Worm (Caenorhabditis elegans) whole organism, L4 larva: Measurements from ENCODE around the gene F23D12.2.

Experiments
- Y75B8A.6 ChIP-seq: fragments of 200-800 bp; sonication (Bioruptor generic); IDR thresholded peaks from 2 replicates; pipeline ENCODE4 v1.3.6; 2022; ENCODE audit warnings: missing genetic modification reagents, missing genetic modification characterization, missing compliant biosample characterization
- ZK546.5 ChIP-seq, 2 experiments: sonication (generic microtip); optimal IDR thresholded peaks; 2 replicates each; lab custom pipeline; 2017; ENCODE audit warnings: missing biosample characterization in 2 of 2, missing genetic modification characterization in 2 of 2
- nhr-76 ChIP-seq: fragments of 150-350 bp; optimal IDR thresholded peaks from 2 replicates; lab custom pipeline; 2014; ENCODE audit warnings: missing biosample characterization, missing genetic modification characterization
- zip-11 ChIP-seq: fragments of 200-800 bp; sonication (Bioruptor generic); IDR thresholded peaks from 2 replicates; pipeline ENCODE4 v1.3.6; 2022; ENCODE audit warnings: missing genetic modification characterization, missing compliant biosample characterization

- no peak for TF ChIP-seq ZK546.5 (tag; optimal IDR thresholded peaks at IDR 0.05; lab: Kevin White, UChicago)
- TF ChIP-seq nhr-76: no peak
- TF ChIP-seq Y75B8A.6 (GFP tag; lab: Robert Waterston, UW): no peak
- no peak for TF ChIP-seq zip-11 (GFP tag; lab: Robert Waterston, UW)
Measured at ce11 chrX:14453735-14454134, 32.4 kb upstream of the F23D12.2 start, which contains the start of gene F23D12.7.
